Worm (Caenorhabditis elegans) whole organism, L1 larva: ENCODE results near the gene clc-33.
"Not testable (repeated sequence)": the region's sequence is repeated elsewhere in the genome, so short reads cannot be mapped to it uniquely, and the experiment has no call there.

Experiments
- aly-2 ChIP-seq: fragments of 150-350 bp; optimal IDR thresholded peaks from 2 replicates; lab custom pipeline; 2014; ENCODE audit warnings: missing biosample characterization, missing genetic modification characterization
- ama-1 ChIP-seq: fragments of 150-350 bp; optimal IDR thresholded peaks from 2 replicates; lab custom pipeline; 2014
- ceh-8 ChIP-seq: fragments of 200-800 bp; sonication (Bioruptor generic); optimal IDR thresholded peaks from 2 replicates; lab custom pipeline; 2018; ENCODE audit warnings: mild to moderate bottlenecking, missing genetic modification characterization, moderate library complexity, missing compliant biosample characterization
- ceh-82 ChIP-seq, 3 experiments: fragments of 150-350 bp in 1 of 3; sonication (generic microtip) in 2 of 3; optimal IDR thresholded peaks; 2 replicates each; lab custom pipeline; 2014 to 2017; ENCODE audit warnings: missing biosample characterization in 3 of 3, missing genetic modification characterization in 3 of 3
- dpl-1 ChIP-seq, 3 experiments: fragments of 150-350 bp in 2 of 3; sonication (generic microtip) in 1 of 3; optimal IDR thresholded peaks; 2 replicates each; lab custom pipeline; 2014 to 2017; ENCODE audit warnings: missing biosample characterization in 3 of 3, missing genetic modification characterization in 3 of 3, missing genetic modification reagents in 3 of 3
- jun-1 ChIP-seq: fragments of 150-350 bp; optimal IDR thresholded peaks from 2 replicates; lab custom pipeline; 2014; ENCODE audit warnings: missing biosample characterization, missing genetic modification reagents, missing genetic modification characterization
- lin-35 ChIP-seq, 2 experiments: fragments of 150-350 bp; optimal IDR thresholded peaks; 2 replicates each; lab custom pipeline; 2014; ENCODE audit warnings: missing biosample characterization in 2 of 2, missing genetic modification characterization in 2 of 2, missing genetic modification reagents in 2 of 2
- lin-39 ChIP-seq: fragments of 150-350 bp; optimal IDR thresholded peaks from 2 replicates; lab custom pipeline; 2014; ENCODE audit warnings: missing biosample characterization, missing genetic modification reagents, missing genetic modification characterization
- nhr-237 ChIP-seq: fragments of 150-350 bp; optimal IDR thresholded peaks from 2 replicates; lab custom pipeline; 2014; ENCODE audit warnings: missing biosample characterization, missing genetic modification characterization
- nhr-28 ChIP-seq: fragments of 150-350 bp; optimal IDR thresholded peaks from 2 replicates; lab custom pipeline; 2014; ENCODE audit warnings: missing biosample characterization, missing genetic modification characterization
- nhr-77 ChIP-seq: fragments of 150-350 bp; optimal IDR thresholded peaks from 2 replicates; lab custom pipeline; 2014; ENCODE audit warnings: missing biosample characterization, missing genetic modification characterization
- pag-3 ChIP-seq: sonication (generic microtip); optimal IDR thresholded peaks from 2 replicates; lab custom pipeline; 2017; ENCODE audit warnings: missing genetic modification characterization, mild to moderate bottlenecking, missing compliant biosample characterization, antibody characterized with exemption, borderline replicate concordance; ENCODE audit not compliant: insufficient read depth
- snpc-4 ChIP-seq: fragments of 150-350 bp; optimal IDR thresholded peaks from 2 replicates; lab custom pipeline; 2014; ENCODE audit warnings: missing biosample characterization, missing genetic modification characterization

ce11 chrII:822730-823129 lies 17.5 kb upstream of the clc-33 start, which contains the start of gene msrp-4:
- not testable (repeated sequence) for TF ChIP-seq ama-1 (lab: Kevin White, UChicago); nhr-28; nhr-237 (tag; lab: Kevin White, UChicago); ceh-8 (GFP tag; lab: Kevin White, UChicago); aly-2; ceh-82 (tag; optimal IDR thresholded peaks at IDR 0.05; lab: Kevin White, UChicago); lin-39 (tag; lab: Kevin White, UChicago); jun-1 (tag; lab: Kevin White, UChicago); lin-35 (GFP tag; optimal IDR thresholded peaks at IDR 0.05; lab: Kevin White, UChicago); nhr-77; dpl-1 (GFP tag; optimal IDR thresholded peaks at IDR 0.05; lab: Kevin White, UChicago); snpc-4 (tag; lab: Kevin White, UChicago); pag-3 (tag; lab: Kevin White, UChicago)
